Fruit fly (Drosophila melanogaster) whole organism, embryonic: Measurements from ENCODE around the gene Gpdh1.

Experiments
- CG16813 ChIP-seq: fragments of 200-800 bp; sonication (Bioruptor generic); IDR thresholded peaks from 3 replicates; pipeline ENCODE4 v1.3.6; 2022; ENCODE audit warnings: missing biosample characterization, missing genetic modification characterization; ENCODE audit not compliant: partially characterized antibody
- MTF-1 ChIP-seq: fragments of 200-800 bp; sonication (Bioruptor generic); optimal IDR thresholded peaks from 2 replicates; lab custom pipeline; 2018; ENCODE audit warnings: missing biosample characterization, mild to moderate bottlenecking, missing genetic modification characterization, borderline replicate concordance
- Trl ChIP-seq, 3 experiments: fragments of >200 bp in 2 of 3; fragments of 200-800 bp in 1 of 3; sonication (Bioruptor generic) in 1 of 3; optimal IDR thresholded peaks; 2 replicates in 1 of 3; 3 replicates in 2 of 3; lab custom pipeline; 2016 to 2017; ENCODE audit warnings: missing biosample characterization in 1 of 3, missing genetic modification characterization in 1 of 3
- ewg ChIP-seq: fragments of 200-800 bp; sonication (Bioruptor generic); optimal IDR thresholded peaks from 3 replicates; lab custom pipeline; 2017; ENCODE audit warnings: mild to moderate bottlenecking, missing biosample characterization, missing genetic modification reagents, missing genetic modification characterization
- fd3F ChIP-seq: fragments of 200-800 bp; sonication (Bioruptor generic); optimal IDR thresholded peaks from 2 replicates; lab custom pipeline; 2018; ENCODE audit warnings: missing biosample characterization, mild to moderate bottlenecking, missing genetic modification characterization, moderate library complexity
- pita ChIP-seq: fragments of 200-800 bp; sonication (Bioruptor generic); optimal IDR thresholded peaks from 2 replicates; lab custom pipeline; 2017; ENCODE audit warnings: missing biosample characterization, mild to moderate bottlenecking, missing genetic modification characterization
- psq ChIP-seq: fragments of 200-800 bp; sonication (Bioruptor generic); optimal IDR thresholded peaks from 2 replicates; lab custom pipeline; 2017; ENCODE audit warnings: missing biosample characterization, missing genetic modification characterization
- ro ChIP-seq: fragments of 200-800 bp; sonication (Bioruptor generic); IDR thresholded peaks from 2 replicates; pipeline ENCODE4 v1.3.6; 2022; ENCODE audit warnings: missing biosample characterization, missing genetic modification characterization
- stc ChIP-seq: fragments of 200-800 bp; sonication (Bioruptor generic); IDR thresholded peaks from 2 replicates; pipeline ENCODE4 v1.3.6; 2022; ENCODE audit warnings: missing biosample characterization, missing genetic modification characterization

DNA sequence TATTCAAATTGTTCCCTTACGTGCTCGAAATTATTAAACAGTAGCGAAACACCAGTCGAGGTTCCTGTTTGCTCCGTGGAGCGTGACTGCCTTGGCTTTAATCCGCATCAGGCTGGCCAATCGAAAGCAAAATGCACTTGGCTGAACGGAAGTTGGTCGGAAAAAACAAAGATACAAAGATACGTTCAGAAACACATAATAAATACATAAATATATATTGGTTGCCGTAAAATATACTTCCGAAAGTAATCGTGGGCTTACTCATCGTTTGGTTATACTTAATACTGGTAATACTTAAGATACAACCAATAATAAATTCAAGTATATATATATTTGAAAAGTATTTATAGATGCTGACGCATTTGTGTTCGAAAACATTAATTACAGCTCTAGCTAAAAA is 21.4 kb downstream of the Gpdh1 start, which contains the start of gene psd:
- TF ChIP-seq fd3F (GFP tag; lab: Kevin White, UChicago) (no peak), MTF-1 (no peak), pita (GFP tag; lab: Kevin White, UChicago) (no peak), stc (GFP tag; lab: Robert Waterston, UW) (no peak), psq (no peak), ewg (no peak), Trl (optimal IDR thresholded peaks at IDR 0.05; lab: Kevin White, UChicago) (no peak), Trl (GFP tag; optimal IDR thresholded peaks at IDR 0.05; lab: Kevin White, UChicago) (no peak), CG16813 (no peak), ro (no peak)
